Fruit fly (Drosophila melanogaster): ENCODE measurements around the gene Yp3.
A peak's percentile ranks its signal among the peaks of the same experiment; 100 is the strongest.

Gene Yp3

DNA sequence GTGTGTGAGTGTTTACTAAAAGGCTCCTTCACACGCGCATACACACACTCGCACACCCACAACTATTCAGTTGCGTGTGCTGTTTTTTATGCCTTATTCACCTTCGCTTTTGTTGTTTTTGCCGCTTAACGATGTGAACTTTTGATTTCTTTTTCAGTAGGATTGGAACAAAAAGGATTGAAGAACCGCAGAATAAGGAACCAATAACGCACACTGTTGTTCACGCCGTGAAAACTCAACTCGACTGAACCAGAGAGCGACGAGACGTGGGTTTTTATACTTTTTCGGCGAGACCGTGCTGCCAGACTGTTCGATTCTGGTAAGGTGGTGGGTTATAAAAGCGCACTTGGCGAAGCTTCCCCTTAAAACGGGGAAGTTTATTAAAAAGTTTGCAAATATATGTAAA, 4.2 kb upstream of the Yp3 start, which contains the start of gene Pdcd4 (continued):
- TF ChIP-seq dm (GFP tag; optimal IDR thresholded peaks at IDR 0.05) (no peak), CG18619 (GFP tag; optimal IDR thresholded peaks at IDR 0.05) (no peak), CG31365 (tag; optimal IDR thresholded peaks at IDR 0.05) (no peak), CG2129 (GFP tag; IDR thresholded peaks at IDR 0.05; ENCODE audit: partially characterized antibody) (no peak), grn (GFP tag; optimal IDR thresholded peaks at IDR 0.05) (no peak), Rx (GFP tag; IDR thresholded peaks at IDR 0.05) (no peak), CG8765 (GFP tag; IDR thresholded peaks at IDR 0.05) (no peak), CkIIα-i1 (GFP tag; IDR thresholded peaks at IDR 0.05) (no peak), CG4854 (GFP tag; optimal IDR thresholded peaks at IDR 0.05) (peak; percentile 4), knrl (GFP tag; IDR thresholded peaks at IDR 0.05; ENCODE audit: partially characterized antibody) (0 out of 3 replicates have a peak, but pooled peaks have one; percentile 26), Ets65A (GFP tag) (peak; percentile 57), CG3065 (GFP tag; optimal IDR thresholded peaks at IDR 0.05) (no peak), Camta (GFP tag; optimal IDR thresholded peaks at IDR 0.05) (no peak), CG1529 (GFP tag; optimal IDR thresholded peaks at IDR 0.05) (no peak), CG14050 (GFP tag; IDR thresholded peaks at IDR 0.05) (no peak), hbn (GFP tag; IDR thresholded peaks at IDR 0.05; ENCODE audit: partially characterized antibody) (no peak), Sox102F (GFP tag; optimal IDR thresholded peaks at IDR 0.05) (no peak), CG4282 (GFP tag; optimal IDR thresholded peaks at IDR 0.05) (peak; percentile 43), run (tag; optimal IDR thresholded peaks at IDR 0.05) (no peak), CG7963 (GFP tag; IDR thresholded peaks at IDR 0.05; ENCODE audit: partially characterized antibody) (no peak), CG8290 (GFP tag; optimal IDR thresholded peaks at IDR 0.05) (no peak), CG8290 (tag; optimal IDR thresholded peaks at IDR 0.05) (peak in 1 of 2 experiments; percentile 70), CG15011 (GFP tag; optimal IDR thresholded peaks at IDR 0.05) (no peak), CG2678 (tag; optimal IDR thresholded peaks at IDR 0.05) (peak; percentile 31), Fer1 (GFP tag; optimal IDR thresholded peaks at IDR 0.05) (peak; percentile 18), Ets97D (GFP tag; optimal IDR thresholded peaks at IDR 0.05) (no peak), CG32532 (GFP tag; IDR thresholded peaks at IDR 0.05) (peak; percentile 17; the same call in 1 of the 2 replicates), C15 (GFP tag; IDR thresholded peaks at IDR 0.05) (no peak), Doc2 (GFP tag; IDR thresholded peaks at IDR 0.05) (no peak), wor (GFP tag; IDR thresholded peaks at IDR 0.05) (no peak), CG6175 (GFP tag; IDR thresholded peaks at IDR 0.05) (no peak), cato (GFP tag; optimal IDR thresholded peaks at IDR 0.05; ENCODE audit: borderline replicate concordance) (no peak), mam (GFP tag; optimal IDR thresholded peaks at IDR 0.05) (no peak), crc (GFP tag; optimal IDR thresholded peaks at IDR 0.05) (peak; percentile 14), CG11456 (GFP tag; IDR thresholded peaks at IDR 0.05) (no peak), Dip2 (GFP tag; IDR thresholded peaks at IDR 0.05) (no peak), CG8944 (GFP tag; optimal IDR thresholded peaks at IDR 0.05) (no peak), ara (GFP tag; IDR thresholded peaks at IDR 0.05) (no peak), Fer2 (tag; optimal IDR thresholded peaks at IDR 0.05) (no peak), CG32772 (GFP tag; IDR thresholded peaks at IDR 0.05) (no peak), dpn (GFP tag; optimal IDR thresholded peaks at IDR 0.05) (peak in 1 of 2 experiments; percentile 7), nerfin-1 (tag; optimal IDR thresholded peaks at IDR 0.05) (peak; percentile 22), NFAT (GFP tag; IDR thresholded peaks at IDR 0.05) (no peak; the same call in 1 of the 2 replicates), Eip74EF (GFP tag; optimal IDR thresholded peaks at IDR 0.05) (no peak), sens (GFP tag) (peak; percentile 87), HmgD (GFP tag; optimal IDR thresholded peaks at IDR 0.05) (peak; percentile 3), CG9876 (GFP tag; optimal IDR thresholded peaks at IDR 0.05) (no peak), CG4730 (GFP tag; IDR thresholded peaks at IDR 0.05) (no peak), vfl (GFP tag; optimal IDR thresholded peaks at IDR 0.05) (no peak), tap (tag; optimal IDR thresholded peaks at IDR 0.05) (no peak), Neu2 (GFP tag; optimal IDR thresholded peaks at IDR 0.05; ENCODE audit: borderline replicate concordance) (no peak), Scr (GFP tag; IDR thresholded peaks at IDR 0.05; ENCODE audit: partially characterized antibody) (no peak)
